Fruit fly (Drosophila melanogaster) whole organism: ENCODE results near the gene Mdh2.

Experiments used
- CG8478 ChIP-seq: fragments of >200 bp; optimal IDR thresholded peaks from 2 replicates; lab custom pipeline; 2018; ENCODE audit warnings: inconsistent platforms
- pan ChIP-seq: fragments of >200 bp; optimal IDR thresholded peaks from 2 replicates; lab custom pipeline; 2017
- psq ChIP-seq: fragments of >200 bp; optimal IDR thresholded peaks from 2 replicates; lab custom pipeline; 2017
- usp ChIP-seq: fragments of >200 bp; optimal IDR thresholded peaks from 2 replicates; lab custom pipeline; 2017; ENCODE audit warnings: missing biosample characterization, missing genetic modification characterization, mixed read lengths

DNA sequence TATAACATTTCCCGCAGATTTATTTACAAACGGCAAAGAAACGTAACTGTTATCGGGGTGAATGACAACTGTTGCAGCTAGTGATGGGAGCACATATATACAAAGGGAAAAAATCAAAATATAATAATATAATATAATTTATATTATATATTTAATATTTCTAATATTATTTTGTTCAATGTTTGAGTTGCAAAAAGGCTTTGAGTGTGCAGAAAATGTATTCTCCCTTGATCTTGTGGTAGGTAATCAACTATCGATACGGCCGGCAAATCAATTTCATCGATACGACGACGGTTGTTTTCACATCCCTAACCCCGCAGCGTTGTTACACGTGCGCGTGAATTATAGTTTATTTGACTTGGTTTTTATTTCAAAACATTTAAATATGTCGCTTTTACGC is 2.8 kb upstream of the Mdh2 start, which contains the start of the genes mTerf5 and Non3:
- TF ChIP-seq psq (no peak), CG8478 (lab: Kevin White, UChicago) (no peak), pan (lab: Kevin White, UChicago) (no peak), usp (no peak)
